Worm (Caenorhabditis elegans): ENCODE data around the gene R07B7.2.

ce11 chrV:12085867-12086634, 26.5 kb upstream of the R07B7.2 start:
- TF ChIP-seq snpc-3.4 (tag; optimal IDR thresholded peaks at IDR 0.05), result no peak
- TF ChIP-seq rcor-1 (GFP tag; IDR thresholded peaks at IDR 0.05), result no peak
- no peak for TF ChIP-seq ama-1 (optimal IDR thresholded peaks at IDR 0.05)
- TF ChIP-seq ama-1 (GFP tag; optimal IDR thresholded peaks at IDR 0.05), result no peak
- no peak for TF ChIP-seq dpl-1 (GFP tag; optimal IDR thresholded peaks at IDR 0.05)
- no peak for TF ChIP-seq unc-62 (GFP tag; optimal IDR thresholded peaks at IDR 0.05)
- no peak for TF ChIP-seq lin-35 (GFP tag; optimal IDR thresholded peaks at IDR 0.05)
- no peak for TF ChIP-seq nfya-1 (tag; optimal IDR thresholded peaks at IDR 0.05; ENCODE audit: borderline replicate concordance, insufficient read depth)
- TF ChIP-seq lin-40 (tag; optimal IDR thresholded peaks at IDR 0.05), result no peak
- TF ChIP-seq madf-6 (GFP tag; IDR thresholded peaks at IDR 0.05), result no peak
- TF ChIP-seq cebp-2 (GFP tag; IDR thresholded peaks at IDR 0.05), result no peak
- no peak for TF ChIP-seq pha-4 (tag; optimal IDR thresholded peaks at IDR 0.05)
- TF ChIP-seq nhr-27 (tag; optimal IDR thresholded peaks at IDR 0.05), result no peak
- no peak for TF ChIP-seq snpc-4 (GFP tag; optimal IDR thresholded peaks at IDR 0.05)
- no peak for TF ChIP-seq snpc-4 (tag; optimal IDR thresholded peaks at IDR 0.05)
